Worm (Caenorhabditis elegans) whole organism, L1 larva: ENCODE data around the gene stc-1.

Experiments
- C04F5.9 ChIP-seq: sonication (generic microtip); optimal IDR thresholded peaks from 2 replicates; lab custom pipeline; 2016; ENCODE audit warnings: missing genetic modification characterization, missing compliant biosample characterization
- C16A3.4 ChIP-seq: fragments of 150-350 bp; optimal IDR thresholded peaks from 2 replicates; lab custom pipeline; 2014; ENCODE audit warnings: missing biosample characterization, missing genetic modification characterization
- Y116A8C.19 ChIP-seq: sonication (generic microtip); optimal IDR thresholded peaks from 2 replicates; lab custom pipeline; 2016; ENCODE audit warnings: missing compliant biosample characterization, missing genetic modification characterization, borderline replicate concordance
- aly-2 ChIP-seq: fragments of 150-350 bp; optimal IDR thresholded peaks from 2 replicates; lab custom pipeline; 2014; ENCODE audit warnings: missing biosample characterization, missing genetic modification characterization
- ama-1 ChIP-seq: fragments of 150-350 bp; optimal IDR thresholded peaks from 2 replicates; lab custom pipeline; 2014
- blmp-1 ChIP-seq: fragments of 150-350 bp; optimal IDR thresholded peaks from 2 replicates; lab custom pipeline; 2014; ENCODE audit warnings: missing biosample characterization, missing genetic modification characterization
- ceh-63 ChIP-seq: fragments of 200-800 bp; sonication (Bioruptor generic); optimal IDR thresholded peaks from 2 replicates; lab custom pipeline; 2018; ENCODE audit warnings: mild to moderate bottlenecking, missing genetic modification characterization, missing compliant biosample characterization
- ceh-8 ChIP-seq: fragments of 200-800 bp; sonication (Bioruptor generic); optimal IDR thresholded peaks from 2 replicates; lab custom pipeline; 2018; ENCODE audit warnings: mild to moderate bottlenecking, missing genetic modification characterization, moderate library complexity, missing compliant biosample characterization
- dpl-1 ChIP-seq, 3 experiments: fragments of 150-350 bp in 2 of 3; sonication (generic microtip) in 1 of 3; optimal IDR thresholded peaks; 2 replicates each; lab custom pipeline; 2014 to 2017; ENCODE audit warnings: missing biosample characterization in 3 of 3, missing genetic modification characterization in 3 of 3, missing genetic modification reagents in 3 of 3
- elt-2 ChIP-seq: sonication (generic microtip); optimal IDR thresholded peaks from 2 replicates; lab custom pipeline; 2016; ENCODE audit warnings: missing genetic modification characterization, mild to moderate bottlenecking, inconsistent platforms, missing compliant biosample characterization, missing genetic modification reagents
- ets-5 ChIP-seq: fragments of 200-800 bp; sonication (Bioruptor generic); IDR thresholded peaks from 2 replicates; pipeline ENCODE4 v1.3.6; 2022; ENCODE audit warnings: missing genetic modification characterization, missing compliant biosample characterization
- fkh-10 ChIP-seq: sonication (generic microtip); optimal IDR thresholded peaks from 2 replicates; lab custom pipeline; 2017; ENCODE audit warnings: missing biosample characterization, missing genetic modification reagents, missing genetic modification characterization
- fos-1 ChIP-seq: fragments of 150-350 bp; optimal IDR thresholded peaks from 2 replicates; lab custom pipeline; 2014; ENCODE audit warnings: missing biosample characterization, missing genetic modification characterization
- grh-1 ChIP-seq: fragments of 200-800 bp; sonication (Bioruptor generic); IDR thresholded peaks from 2 replicates; pipeline ENCODE4 v1.3.6; 2022; ENCODE audit warnings: missing genetic modification reagents, missing genetic modification characterization, missing compliant biosample characterization
- hlh-17 ChIP-seq: fragments of 200-800 bp; sonication (Bioruptor generic); optimal IDR thresholded peaks from 2 replicates; lab custom pipeline; 2018; ENCODE audit warnings: missing genetic modification characterization, mild to moderate bottlenecking, missing compliant biosample characterization, moderate library complexity, borderline replicate concordance
- hpl-2 ChIP-seq: fragments of 150-350 bp; optimal IDR thresholded peaks from 2 replicates; lab custom pipeline; 2014; ENCODE audit warnings: missing biosample characterization, missing genetic modification reagents, missing genetic modification characterization
- irx-1 ChIP-seq: sonication (generic microtip); optimal IDR thresholded peaks from 2 replicates; lab custom pipeline; 2016; ENCODE audit warnings: missing genetic modification characterization, missing compliant biosample characterization
- isw-1 ChIP-seq: fragments of 200-800 bp; sonication (Bioruptor generic); IDR thresholded peaks from 2 replicates; pipeline ENCODE4 v1.3.6; 2022; ENCODE audit warnings: missing genetic modification characterization, missing compliant biosample characterization
- lin-13 ChIP-seq: fragments of 150-350 bp; optimal IDR thresholded peaks from 2 replicates; lab custom pipeline; 2014; ENCODE audit warnings: missing biosample characterization, missing genetic modification reagents, missing genetic modification characterization
- lin-14 ChIP-seq: fragments of 200-800 bp; sonication (Bioruptor generic); optimal IDR thresholded peaks from 2 replicates; lab custom pipeline; 2018; ENCODE audit warnings: mild to moderate bottlenecking, missing genetic modification characterization, moderate library complexity, missing compliant biosample characterization
- lin-35 ChIP-seq, 2 experiments: fragments of 150-350 bp; optimal IDR thresholded peaks; 2 replicates each; lab custom pipeline; 2014; ENCODE audit warnings: missing biosample characterization in 2 of 2, missing genetic modification characterization in 2 of 2, missing genetic modification reagents in 2 of 2
- lir-3 ChIP-seq: sonication (generic microtip); optimal IDR thresholded peaks from 2 replicates; lab custom pipeline; 2016; ENCODE audit warnings: mild to moderate bottlenecking, missing genetic modification characterization, moderate library complexity, missing compliant biosample characterization; ENCODE audit not compliant: poor library complexity
- lsy-2 ChIP-seq, 2 experiments: fragments of 150-350 bp; optimal IDR thresholded peaks; 2 replicates each; lab custom pipeline; 2014; ENCODE audit warnings: missing biosample characterization in 2 of 2, missing genetic modification characterization in 2 of 2
- mdl-1 ChIP-seq, 2 experiments: fragments of 150-350 bp; optimal IDR thresholded peaks; 2 replicates each; lab custom pipeline; 2014 to 2017; ENCODE audit warnings: missing biosample characterization in 2 of 2, missing genetic modification characterization in 2 of 2, inconsistent platforms in 1 of 2
- mep-1 ChIP-seq: fragments of 150-350 bp; optimal IDR thresholded peaks from 2 replicates; lab custom pipeline; 2014; ENCODE audit warnings: missing biosample characterization, missing genetic modification characterization
- nhr-20 ChIP-seq: sonication (generic microtip); optimal IDR thresholded peaks from 2 replicates; lab custom pipeline; 2016; ENCODE audit warnings: mild to moderate bottlenecking, missing genetic modification characterization, missing compliant biosample characterization
- nhr-28 ChIP-seq: fragments of 150-350 bp; optimal IDR thresholded peaks from 2 replicates; lab custom pipeline; 2014; ENCODE audit warnings: missing biosample characterization, missing genetic modification characterization
- nhr-47 ChIP-seq: sonication (generic microtip); optimal IDR thresholded peaks from 2 replicates; lab custom pipeline; 2016; ENCODE audit warnings: mild to moderate bottlenecking, missing genetic modification characterization, moderate library complexity, missing compliant biosample characterization
- nhr-71 ChIP-seq: sonication (generic microtip); optimal IDR thresholded peaks from 2 replicates; lab custom pipeline; 2016; ENCODE audit warnings: mild to moderate bottlenecking, missing genetic modification characterization, moderate library complexity, missing compliant biosample characterization
- nhr-90 ChIP-seq: sonication (generic microtip); optimal IDR thresholded peaks from 2 replicates; lab custom pipeline; 2016; ENCODE audit warnings: mild to moderate bottlenecking, missing genetic modification characterization, missing compliant biosample characterization; ENCODE audit not compliant: poor library complexity
- rnt-1 ChIP-seq: sonication (generic microtip); optimal IDR thresholded peaks from 2 replicates; lab custom pipeline; 2016; ENCODE audit warnings: mild to moderate bottlenecking, missing genetic modification characterization, moderate library complexity, missing compliant biosample characterization
- snu-23 ChIP-seq: sonication (generic microtip); optimal IDR thresholded peaks from 2 replicates; lab custom pipeline; 2016; ENCODE audit warnings: missing genetic modification characterization, missing compliant biosample characterization
- sptf-1 ChIP-seq: fragments of 150-350 bp; optimal IDR thresholded peaks from 2 replicates; lab custom pipeline; 2014; ENCODE audit warnings: missing biosample characterization, missing genetic modification characterization
- sup-37 ChIP-seq: fragments of 200-800 bp; sonication (Bioruptor generic); optimal IDR thresholded peaks from 2 replicates; lab custom pipeline; 2018; ENCODE audit warnings: mild to moderate bottlenecking, missing genetic modification characterization, missing compliant biosample characterization
- tbx-2 ChIP-seq: sonication (generic microtip); optimal IDR thresholded peaks from 2 replicates; lab custom pipeline; 2016; ENCODE audit warnings: missing genetic modification characterization, missing compliant biosample characterization
- unc-130 ChIP-seq: fragments of 150-350 bp; optimal IDR thresholded peaks from 2 replicates; lab custom pipeline; 2017; ENCODE audit warnings: missing biosample characterization, missing genetic modification characterization, inconsistent platforms
- unc-98 ChIP-seq: fragments of 200-800 bp; sonication (Bioruptor generic); IDR thresholded peaks from 2 replicates; pipeline ENCODE4 v1.3.6; 2022; ENCODE audit warnings: missing genetic modification characterization, missing compliant biosample characterization
- vab-15 ChIP-seq: sonication (generic microtip); optimal IDR thresholded peaks from 2 replicates; lab custom pipeline; 2017; ENCODE audit warnings: missing genotype, mild to moderate bottlenecking, missing genetic modification characterization, missing compliant biosample characterization
- zag-1 ChIP-seq: fragments of 150-350 bp; optimal IDR thresholded peaks from 2 replicates; lab custom pipeline; 2014; ENCODE audit warnings: missing biosample characterization, missing genetic modification characterization
- zip-4 ChIP-seq: fragments of 200-800 bp; sonication (Bioruptor generic); optimal IDR thresholded peaks from 2 replicates; lab custom pipeline; 2018; ENCODE audit warnings: mild to moderate bottlenecking, missing genetic modification characterization, moderate library complexity, missing compliant biosample characterization
- ztf-11 ChIP-seq, 2 experiments: sonication (generic microtip); optimal IDR thresholded peaks; 2 replicates each; lab custom pipeline; 2016 to 2017; ENCODE audit warnings: missing genetic modification characterization in 2 of 2, missing biosample characterization in 1 of 2, missing compliant biosample characterization in 1 of 2
- ztf-4 ChIP-seq: fragments of 150-350 bp; optimal IDR thresholded peaks from 2 replicates; lab custom pipeline; 2014; ENCODE audit warnings: missing biosample characterization, missing genetic modification characterization

The stc-1 gene

ce11 chrII:8588442-8588841 lies 22.5 kb upstream of the stc-1 start:
- peak in 1 of 2 experiments; percentile 42 for TF ChIP-seq ztf-11 (tag; optimal IDR thresholded peaks at IDR 0.05; lab: Kevin White, UChicago)
- no peak for TF ChIP-seq lir-3 (tag; lab: Kevin White, UChicago)
- TF ChIP-seq nhr-90 (tag; lab: Kevin White, UChicago) = no peak
- no peak for TF ChIP-seq snu-23 (GFP tag; lab: Kevin White, UChicago)
- peak; percentile 35 for TF ChIP-seq zag-1 (tag; lab: Kevin White, UChicago)
- no peak for TF ChIP-seq lsy-2 (tag; optimal IDR thresholded peaks at IDR 0.05; lab: Kevin White, UChicago)
- no peak for TF ChIP-seq ceh-8 (GFP tag; lab: Kevin White, UChicago)
- peak; percentile 28 for TF ChIP-seq lin-14 (GFP tag; lab: Kevin White, UChicago)

- peak; percentile 39 for TF ChIP-seq tbx-2
- peak; percentile 14 for TF ChIP-seq blmp-1 (tag; lab: Kevin White, UChicago)
- peak; percentile 73 for TF ChIP-seq lin-14 (GFP tag; lab: Kevin White, UChicago)
- no peak for TF ChIP-seq dpl-1 (GFP tag; optimal IDR thresholded peaks at IDR 0.05; lab: Kevin White, UChicago)
- TF ChIP-seq fkh-10 = peak; percentile 14
- TF ChIP-seq nhr-71 (tag; lab: Kevin White, UChicago) = peak; percentile 39
- TF ChIP-seq ztf-11 (tag; optimal IDR thresholded peaks at IDR 0.05; lab: Kevin White, UChicago) = no peak
Observed at ce11 chrII:8587660-8588230, 21.8 kb upstream of the stc-1 start.

DNA sequence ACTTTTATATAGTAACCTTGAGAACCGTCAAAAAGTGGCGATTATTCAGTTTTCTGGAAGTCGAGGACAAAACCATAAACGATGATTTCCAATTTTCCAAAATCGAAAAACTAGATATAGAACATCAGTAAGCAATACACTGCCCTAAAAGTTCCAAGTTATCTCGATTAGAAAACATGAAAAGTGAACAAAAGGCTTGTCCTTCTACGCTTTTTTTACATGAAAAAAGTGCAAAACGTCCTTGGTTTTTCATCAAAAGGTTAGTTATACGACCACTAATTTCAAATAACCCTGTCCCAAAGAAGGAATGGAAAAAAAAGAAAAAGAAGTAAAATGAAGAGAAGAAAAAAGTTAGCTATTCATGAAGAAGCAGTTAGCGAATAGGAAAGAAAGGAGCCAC lies 20.0 kb upstream of the stc-1 start:
- TF ChIP-seq ztf-11 (tag; optimal IDR thresholded peaks at IDR 0.05; lab: Kevin White, UChicago) = no peak
- no peak for TF ChIP-seq grh-1 (GFP tag; lab: Robert Waterston, UW)
- TF ChIP-seq C04F5.9 (tag; lab: Kevin White, UChicago) = no peak

ce11 chrII:8585036-8585627 lies 19.2 kb upstream of the stc-1 start, which contains the start of gene F54C9.11:
Gene F54C9.11 (minus strand): TSS chrII:8585086.
- TF ChIP-seq C16A3.4 (tag; lab: Kevin White, UChicago) (peak; percentile 7), lin-14 (GFP tag; lab: Kevin White, UChicago) (peak; percentile 73), dpl-1 (GFP tag; optimal IDR thresholded peaks at IDR 0.05; lab: Kevin White, UChicago) (no peak), sptf-1 (no peak), ets-5 (no peak), fos-1 (tag; lab: Kevin White, UChicago) (no peak), nhr-47 (tag; lab: Kevin White, UChicago) (no peak), blmp-1 (tag; lab: Kevin White, UChicago) (peak; percentile 64), ceh-8 (GFP tag; lab: Kevin White, UChicago) (no peak), nhr-20 (tag; lab: Kevin White, UChicago) (no peak), aly-2 (no peak), lin-35 (GFP tag; optimal IDR thresholded peaks at IDR 0.05; lab: Kevin White, UChicago) (peak in 1 of 2 experiments; percentile 14), ztf-4 (tag; lab: Kevin White, UChicago) (peak; percentile 30), unc-130 (tag; lab: Kevin White, UChicago) (no peak), zip-4 (GFP tag; lab: Kevin White, UChicago) (no peak), nhr-71 (tag; lab: Kevin White, UChicago) (peak; percentile 62), lin-13 (GFP tag; lab: Kevin White, UChicago) (no peak), mep-1 (tag; lab: Kevin White, UChicago) (peak; percentile 12), mdl-1 (tag; optimal IDR thresholded peaks at IDR 0.05; lab: Kevin White, UChicago) (no peak), irx-1 (no peak), unc-98 (GFP tag; lab: Robert Waterston, UW) (no peak), elt-2 (tag; lab: Kevin White, UChicago) (no peak), isw-1 (GFP tag; lab: Robert Waterston, UW) (no peak), rnt-1 (tag; lab: Kevin White, UChicago) (peak; percentile 42), vab-15 (tag; lab: Kevin White, UChicago) (no peak), Y116A8C.19 (tag; lab: Kevin White, UChicago) (no peak), snu-23 (GFP tag; lab: Kevin White, UChicago) (peak; percentile 11), hpl-2 (no peak), sup-37 (no peak), ztf-11 (tag; optimal IDR thresholded peaks at IDR 0.05; lab: Kevin White, UChicago) (no peak), ama-1 (no peak), nhr-28 (tag; lab: Kevin White, UChicago) (no peak), ceh-63 (GFP tag; lab: Kevin White, UChicago) (no peak), hlh-17 (no peak), lsy-2 (tag; optimal IDR thresholded peaks at IDR 0.05; lab: Kevin White, UChicago) (peak in 1 of 2 experiments; percentile 57)
